Fruit fly (Drosophila melanogaster) whole organism, embryonic: Measurements from ENCODE around the gene CG31493.

Experiments
- Atf-2 ChIP-seq: fragments of 200-800 bp; sonication (Bioruptor generic); optimal IDR thresholded peaks from 2 replicates; lab custom pipeline; 2016; ENCODE audit warnings: missing biosample characterization, missing genetic modification characterization
- CG10267 ChIP-seq: fragments of 200-800 bp; sonication (Bioruptor generic); optimal IDR thresholded peaks from 2 replicates; lab custom pipeline; 2018; ENCODE audit warnings: missing biosample characterization, mild to moderate bottlenecking, missing genetic modification characterization, moderate library complexity
- CG10654 ChIP-seq: fragments of 200-800 bp; sonication (Bioruptor generic); optimal IDR thresholded peaks from 2 replicates; lab custom pipeline; 2016; ENCODE audit warnings: missing biosample characterization, missing genetic modification characterization
- CG10979 ChIP-seq: fragments of 200-800 bp; sonication (Bioruptor generic); optimal IDR thresholded peaks from 2 replicates; lab custom pipeline; 2018; ENCODE audit warnings: missing biosample characterization, mild to moderate bottlenecking, missing genetic modification characterization, moderate library complexity
- CG1233 ChIP-seq: fragments of 200-800 bp; sonication (Bioruptor generic); optimal IDR thresholded peaks from 4 replicates; lab custom pipeline; 2018; ENCODE audit warnings: missing biosample characterization, mild to moderate bottlenecking, missing genetic modification characterization
- CG13296 ChIP-seq: fragments of 200-800 bp; sonication (Bioruptor generic); optimal IDR thresholded peaks from 3 replicates; lab custom pipeline; 2018; ENCODE audit warnings: missing biosample characterization, mild to moderate bottlenecking, missing genetic modification characterization
- CG15073 ChIP-seq: fragments of 200-800 bp; sonication (Bioruptor generic); optimal IDR thresholded peaks from 2 replicates; lab custom pipeline; 2016; ENCODE audit warnings: missing biosample characterization, missing genetic modification characterization
- CG1529 ChIP-seq: fragments of 200-800 bp; sonication (Bioruptor generic); optimal IDR thresholded peaks from 3 replicates; lab custom pipeline; 2018; ENCODE audit warnings: missing biosample characterization, missing genetic modification characterization
- CG15601 ChIP-seq: fragments of 200-800 bp; sonication (Bioruptor generic); optimal IDR thresholded peaks from 3 replicates; lab custom pipeline; 2019; ENCODE audit warnings: missing biosample characterization, mild to moderate bottlenecking, missing genetic modification characterization, moderate library complexity
- CG17912 ChIP-seq: fragments of 200-800 bp; sonication (Bioruptor generic); optimal IDR thresholded peaks from 2 replicates; lab custom pipeline; 2018; ENCODE audit warnings: missing biosample characterization, mild to moderate bottlenecking, missing genetic modification characterization
- CG2199 ChIP-seq: fragments of 200-800 bp; sonication (Bioruptor generic); IDR thresholded peaks from 3 replicates; pipeline ENCODE4 v1.3.6; 2022; ENCODE audit warnings: missing biosample characterization, missing genetic modification characterization
- CG2678 ChIP-seq: fragments of 200-800 bp; sonication (Bioruptor generic); optimal IDR thresholded peaks from 3 replicates; lab custom pipeline; 2019; ENCODE audit warnings: missing biosample characterization, mild to moderate bottlenecking, missing genetic modification characterization, moderate library complexity
- CG32772 ChIP-seq: fragments of 200-800 bp; sonication (Bioruptor generic); IDR thresholded peaks from 2 replicates; pipeline ENCODE4 v1.3.6; 2022; ENCODE audit warnings: missing biosample characterization, missing genetic modification characterization
- CG4617 ChIP-seq: fragments of 200-800 bp; sonication (Bioruptor generic); optimal IDR thresholded peaks from 3 replicates; lab custom pipeline; 2016; ENCODE audit warnings: missing biosample characterization, missing genetic modification characterization, borderline replicate concordance
- CG5245 ChIP-seq: fragments of 200-800 bp; sonication (Bioruptor generic); optimal IDR thresholded peaks from 3 replicates; lab custom pipeline; 2016; ENCODE audit warnings: missing biosample characterization, missing genetic modification characterization
- CG8089 ChIP-seq: fragments of 200-800 bp; sonication (Bioruptor generic); optimal IDR thresholded peaks from 3 replicates; lab custom pipeline; 2016; ENCODE audit warnings: missing biosample characterization, missing genetic modification characterization
- CG8359 ChIP-seq: fragments of 200-800 bp; sonication (Bioruptor generic); optimal IDR thresholded peaks from 2 replicates; lab custom pipeline; 2017; ENCODE audit warnings: missing biosample characterization, mild to moderate bottlenecking, missing genetic modification characterization, borderline replicate concordance
- Dad ChIP-seq: fragments of 200-800 bp; sonication (Bioruptor generic); optimal IDR thresholded peaks from 3 replicates; lab custom pipeline; 2016; ENCODE audit warnings: missing biosample characterization, missing genetic modification characterization
- Hr3 ChIP-seq: fragments of 200-800 bp; sonication (Bioruptor generic); optimal IDR thresholded peaks from 3 replicates; lab custom pipeline; 2016; ENCODE audit warnings: missing biosample characterization, missing genetic modification characterization
- MESR4 ChIP-seq: fragments of 200-800 bp; sonication (Bioruptor generic); optimal IDR thresholded peaks from 2 replicates; lab custom pipeline; 2018; ENCODE audit warnings: missing biosample characterization, mild to moderate bottlenecking, missing genetic modification characterization, moderate library complexity
- MTF-1 ChIP-seq: fragments of 200-800 bp; sonication (Bioruptor generic); optimal IDR thresholded peaks from 2 replicates; lab custom pipeline; 2018; ENCODE audit warnings: missing biosample characterization, mild to moderate bottlenecking, missing genetic modification characterization, borderline replicate concordance
- NC2α ChIP-seq: fragments of 200-800 bp; sonication (Bioruptor generic); optimal IDR thresholded peaks from 2 replicates; lab custom pipeline; 2016; ENCODE audit warnings: missing biosample characterization, missing genetic modification characterization
- Neu2 ChIP-seq: fragments of 200-800 bp; sonication (Bioruptor generic); optimal IDR thresholded peaks from 3 replicates; lab custom pipeline; 2016; ENCODE audit warnings: missing biosample characterization, missing genetic modification characterization, borderline replicate concordance
- Ssrp ChIP-seq: fragments of 200-800 bp; sonication (Bioruptor generic); optimal IDR thresholded peaks from 2 replicates; lab custom pipeline; 2018; ENCODE audit warnings: missing biosample characterization, mild to moderate bottlenecking, missing genetic modification characterization, moderate library complexity
- ato ChIP-seq: fragments of 200-800 bp; sonication (Bioruptor generic); IDR thresholded peaks from 2 replicates; pipeline ENCODE4 v1.3.6; 2022; ENCODE audit warnings: missing biosample characterization, missing genetic modification characterization; ENCODE audit not compliant: partially characterized antibody
- bsh ChIP-seq, 2 experiments: fragments of 200-800 bp; sonication (Bioruptor generic); optimal IDR thresholded peaks; 2 replicates each; lab custom pipeline; 2017 to 2018; ENCODE audit warnings: mild to moderate bottlenecking in 2 of 2, missing biosample characterization in 2 of 2, missing genetic modification characterization in 2 of 2, moderate library complexity in 1 of 2
- dmrt11E ChIP-seq: fragments of 200-800 bp; sonication (Bioruptor generic); optimal IDR thresholded peaks from 3 replicates; lab custom pipeline; 2018; ENCODE audit warnings: missing biosample characterization, mild to moderate bottlenecking, missing genetic modification characterization, moderate library complexity
- esg ChIP-seq: fragments of 200-800 bp; sonication (Bioruptor generic); conservative IDR thresholded peaks from 2 replicates; pipeline ENCODE4 v1.3.6; 2022; ENCODE audit warnings: missing biosample characterization, missing genetic modification characterization
- exex ChIP-seq: fragments of 200-800 bp; sonication (Bioruptor generic); optimal IDR thresholded peaks from 4 replicates; lab custom pipeline; 2018; ENCODE audit warnings: missing biosample characterization, mild to moderate bottlenecking, missing genetic modification characterization, moderate library complexity
- gcm ChIP-seq: fragments of 200-800 bp; sonication (Bioruptor generic); optimal IDR thresholded peaks from 2 replicates; lab custom pipeline; 2019; ENCODE audit warnings: missing biosample characterization, mild to moderate bottlenecking, missing genetic modification characterization, moderate library complexity
- gcm2 ChIP-seq: fragments of 200-800 bp; sonication (Bioruptor generic); optimal IDR thresholded peaks from 2 replicates; lab custom pipeline; 2016; ENCODE audit warnings: missing biosample characterization, missing genetic modification characterization
- gfzf ChIP-seq: fragments of 200-800 bp; sonication (Bioruptor generic); optimal IDR thresholded peaks from 2 replicates; lab custom pipeline; 2016; ENCODE audit warnings: missing biosample characterization, mild to moderate bottlenecking, missing genetic modification characterization, moderate library complexity
- insv ChIP-seq, 2 experiments: fragments of 200-800 bp; sonication (Bioruptor generic); optimal IDR thresholded peaks; 3 replicates each; lab custom pipeline; 2016 to 2018; ENCODE audit warnings: missing biosample characterization in 2 of 2, missing genetic modification characterization in 2 of 2
- ken ChIP-seq: fragments of 200-800 bp; sonication (Bioruptor generic); IDR thresholded peaks from 3 replicates; pipeline ENCODE4 v1.3.6; 2022; ENCODE audit warnings: missing biosample characterization, missing genetic modification characterization
- kni ChIP-seq: fragments of 200-800 bp; sonication (Bioruptor generic); optimal IDR thresholded peaks from 3 replicates; lab custom pipeline; 2017; ENCODE audit warnings: mild to moderate bottlenecking, missing biosample characterization, missing genetic modification reagents, missing genetic modification characterization
- lov ChIP-seq, 2 experiments: fragments of 200-800 bp in 1 of 2; fragments of >200 bp in 1 of 2; sonication (Bioruptor generic) in 1 of 2; IDR thresholded peaks in 1 of 2; optimal IDR thresholded peaks in 1 of 2; 2 replicates in 1 of 2; 3 replicates in 1 of 2; pipeline versions ENCODE4 v1.3.6 to Lab custom; 2017 to 2022; ENCODE audit warnings: missing biosample characterization in 1 of 2, missing genetic modification characterization in 1 of 2
- odd ChIP-seq: fragments of 200-800 bp; sonication (Bioruptor generic); optimal IDR thresholded peaks from 2 replicates; lab custom pipeline; 2017; ENCODE audit warnings: missing biosample characterization, mild to moderate bottlenecking, missing genetic modification characterization
- phol ChIP-seq: fragments of 200-800 bp; sonication (Bioruptor generic); optimal IDR thresholded peaks from 3 replicates; lab custom pipeline; 2018; ENCODE audit warnings: missing biosample characterization, mild to moderate bottlenecking, missing genetic modification characterization, moderate library complexity
- pita ChIP-seq: fragments of 200-800 bp; sonication (Bioruptor generic); optimal IDR thresholded peaks from 2 replicates; lab custom pipeline; 2017; ENCODE audit warnings: missing biosample characterization, mild to moderate bottlenecking, missing genetic modification characterization
- sim ChIP-seq: fragments of 200-800 bp; sonication (Bioruptor generic); IDR thresholded peaks from 2 replicates; pipeline ENCODE4 v1.3.6; 2022; ENCODE audit warnings: missing biosample characterization, missing genetic modification characterization
- slp2 ChIP-seq: fragments of 200-800 bp; sonication (Bioruptor generic); optimal IDR thresholded peaks from 2 replicates; lab custom pipeline; 2016; ENCODE audit warnings: missing biosample characterization, missing genetic modification characterization
- tap ChIP-seq: fragments of 200-800 bp; optimal IDR thresholded peaks from 3 replicates; lab custom pipeline; 2019; ENCODE audit warnings: missing biosample characterization, mild to moderate bottlenecking, missing genetic modification characterization, moderate library complexity
- toy ChIP-seq: fragments of 200-800 bp; sonication (Bioruptor generic); IDR thresholded peaks from 2 replicates; pipeline ENCODE4 v1.3.6; 2022; ENCODE audit warnings: missing biosample characterization, missing genetic modification characterization
- trem ChIP-seq: fragments of 200-800 bp; optimal IDR thresholded peaks from 3 replicates; lab custom pipeline; 2019; ENCODE audit warnings: missing biosample characterization, mild to moderate bottlenecking, missing genetic modification characterization, moderate library complexity
- vfl ChIP-seq: fragments of 200-800 bp; sonication (Bioruptor generic); optimal IDR thresholded peaks from 2 replicates; lab custom pipeline; 2016; ENCODE audit warnings: missing biosample characterization, missing genetic modification characterization
- yki ChIP-seq: fragments of >200 bp; optimal IDR thresholded peaks from 3 replicates; lab custom pipeline; 2018
- zen ChIP-seq: fragments of 200-800 bp; sonication (Bioruptor generic); optimal IDR thresholded peaks from 3 replicates; lab custom pipeline; 2018; ENCODE audit warnings: missing biosample characterization, mild to moderate bottlenecking, missing genetic modification characterization, moderate library complexity
- zf30C ChIP-seq: fragments of 200-800 bp; sonication (Bioruptor generic); optimal IDR thresholded peaks from 3 replicates; lab custom pipeline; 2018; ENCODE audit warnings: missing biosample characterization, mild to moderate bottlenecking, missing genetic modification characterization

CG31493 gene

DNA sequence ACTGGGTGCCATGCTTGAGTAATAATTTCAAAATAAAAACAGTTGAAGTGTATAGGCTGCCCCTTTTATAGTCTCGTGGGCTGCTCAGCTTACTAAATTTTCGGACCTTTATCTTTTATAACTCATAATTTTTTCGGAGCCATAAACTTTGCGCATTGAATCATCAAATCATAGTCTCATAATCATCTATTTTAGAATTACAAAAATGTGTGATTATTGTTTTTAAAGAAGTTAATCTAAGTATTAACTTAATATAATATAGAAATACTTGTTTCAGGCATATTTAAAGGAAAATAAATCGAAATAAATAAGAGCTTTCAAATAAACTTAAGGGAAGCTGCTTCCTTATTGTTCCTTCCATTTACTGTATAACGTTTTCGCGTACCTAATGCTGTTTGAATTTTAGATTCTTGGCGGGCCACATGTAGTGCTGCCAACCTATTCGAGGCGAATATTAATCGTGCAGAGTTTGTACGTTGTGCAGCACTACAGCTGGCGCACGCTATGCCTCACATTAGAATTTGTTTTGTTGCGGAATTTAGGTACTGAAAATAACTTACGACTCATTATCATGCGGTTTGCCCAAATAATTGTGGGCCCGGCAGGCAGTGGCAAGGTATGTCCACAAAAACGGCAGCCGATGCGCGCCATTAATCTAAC lies 13.0 kb downstream of the CG31493 start, which contains the start of the genes CG14610 and CG2656 (continued):
- TF ChIP-seq ato (GFP tag; lab: Robert Waterston, UW) (0 out of 2 replicates have a peak, but pooled peaks have one; percentile 38), Dad (GFP tag; lab: Kevin White, UChicago) (peak; percentile 83), CG15073 (GFP tag; lab: Kevin White, UChicago) (peak; percentile 30), vfl (GFP tag; lab: Kevin White, UChicago) (peak; percentile 86), CG10654 (GFP tag; lab: Kevin White, UChicago) (peak; percentile 77), Ssrp (tag; lab: Kevin White, UChicago) (peak; percentile 27), CG8089 (GFP tag; lab: Kevin White, UChicago) (peak; percentile 71), tap (tag; lab: Kevin White, UChicago) (peak; percentile 30), slp2 (GFP tag; lab: Kevin White, UChicago) (peak; percentile 66), CG10267 (tag; lab: Kevin White, UChicago) (peak; percentile 99), pita (GFP tag; lab: Kevin White, UChicago) (no peak), Hr3 (GFP tag; lab: Kevin White, UChicago) (peak; percentile 81), zen (peak; percentile 50), Atf-2 (GFP tag; lab: Kevin White, UChicago) (peak; percentile 78), kni (GFP tag; lab: Kevin White, UChicago) (peak; percentile 5), lov (optimal IDR thresholded peaks at IDR 0.05; lab: Kevin White, UChicago) (no peak), lov (GFP tag; IDR thresholded peaks at IDR 0.05; lab: Robert Waterston, UW) (no peak), esg (GFP tag; lab: Robert Waterston, UW) (peak; percentile 42; the same call in 1 of the 2 replicates), CG17912 (GFP tag; lab: Kevin White, UChicago) (peak; percentile 59), bsh (GFP tag; optimal IDR thresholded peaks at IDR 0.05; lab: Kevin White, UChicago) (peak in 1 of 2 experiments; percentile 63), exex (tag; lab: Kevin White, UChicago) (no peak), CG2678 (tag; lab: Kevin White, UChicago) (no peak), yki (lab: Kevin White, UChicago) (no peak), CG2199 (GFP tag; lab: Robert Waterston, UW) (peak; percentile 90), odd (no peak), trem (tag; lab: Kevin White, UChicago) (peak; percentile 100), CG15601 (no peak), zf30C (GFP tag; lab: Kevin White, UChicago) (no peak), MESR4 (GFP tag; lab: Kevin White, UChicago) (peak; percentile 80), CG10979 (tag; lab: Kevin White, UChicago) (peak; percentile 48), toy (no peak), gfzf (GFP tag; lab: Kevin White, UChicago) (peak; percentile 52), gcm (peak; percentile 20), Neu2 (GFP tag; lab: Kevin White, UChicago) (no peak), NC2α (GFP tag; lab: Kevin White, UChicago) (peak; percentile 57), CG4617 (GFP tag; lab: Kevin White, UChicago) (peak; percentile 96), CG5245 (GFP tag; lab: Kevin White, UChicago) (peak; percentile 84), insv (GFP tag; optimal IDR thresholded peaks at IDR 0.05; lab: Kevin White, UChicago) (peak in 1 of 2 experiments; percentile 27), dmrt11E (tag; lab: Kevin White, UChicago) (peak; percentile 37), CG1529 (peak; percentile 7), CG13296 (GFP tag; lab: Kevin White, UChicago) (peak; percentile 36), CG32772 (GFP tag; lab: Robert Waterston, UW) (peak; percentile 56), sim (GFP tag; lab: Robert Waterston, UW) (no peak), CG1233 (GFP tag; lab: Kevin White, UChicago) (peak; percentile 32), MTF-1 (peak; percentile 52), gcm2 (GFP tag; lab: Kevin White, UChicago) (peak; percentile 17), phol (tag; lab: Kevin White, UChicago) (peak; percentile 58), ken (GFP tag; lab: Robert Waterston, UW) (peak; percentile 84), CG8359 (GFP tag; lab: Kevin White, UChicago) (no peak)
